Worm (Caenorhabditis elegans) whole organism, L1 larva: ENCODE results near the gene sbsp-1.

Experiments
- C04F5.9 ChIP-seq: sonication (generic microtip); optimal IDR thresholded peaks from 2 replicates; lab custom pipeline; 2016; ENCODE audit warnings: missing genetic modification characterization, missing compliant biosample characterization
- C16A3.4 ChIP-seq: fragments of 150-350 bp; optimal IDR thresholded peaks from 2 replicates; lab custom pipeline; 2014; ENCODE audit warnings: missing biosample characterization, missing genetic modification characterization
- aha-1 ChIP-seq: fragments of 150-350 bp; optimal IDR thresholded peaks from 2 replicates; lab custom pipeline; 2014; ENCODE audit warnings: missing biosample characterization, missing genetic modification characterization
- aly-2 ChIP-seq: fragments of 150-350 bp; optimal IDR thresholded peaks from 2 replicates; lab custom pipeline; 2014; ENCODE audit warnings: missing biosample characterization, missing genetic modification characterization
- blmp-1 ChIP-seq: fragments of 150-350 bp; optimal IDR thresholded peaks from 2 replicates; lab custom pipeline; 2014; ENCODE audit warnings: missing biosample characterization, missing genetic modification characterization
- ceh-82 ChIP-seq, 3 experiments: fragments of 150-350 bp in 1 of 3; sonication (generic microtip) in 2 of 3; optimal IDR thresholded peaks; 2 replicates each; lab custom pipeline; 2014 to 2017; ENCODE audit warnings: missing biosample characterization in 3 of 3, missing genetic modification characterization in 3 of 3
- dpl-1 ChIP-seq, 3 experiments: fragments of 150-350 bp in 2 of 3; sonication (generic microtip) in 1 of 3; optimal IDR thresholded peaks; 2 replicates each; lab custom pipeline; 2014 to 2017; ENCODE audit warnings: missing biosample characterization in 3 of 3, missing genetic modification characterization in 3 of 3, missing genetic modification reagents in 3 of 3
- dsc-1 ChIP-seq: sonication (generic microtip); optimal IDR thresholded peaks from 2 replicates; lab custom pipeline; 2016; ENCODE audit warnings: mild to moderate bottlenecking, missing genetic modification characterization, missing compliant biosample characterization
- efl-1 ChIP-seq, 4 experiments: fragments of 150-350 bp; optimal IDR thresholded peaks in 3 of 4; peaks in 1 of 4; 1 replicate in 1 of 4; 2 replicates in 3 of 4; lab custom pipeline; 2014; ENCODE audit warnings: missing biosample characterization in 2 of 4, missing genetic modification characterization in 2 of 4, missing genetic modification reagents in 2 of 4
- elt-2 ChIP-seq: sonication (generic microtip); optimal IDR thresholded peaks from 2 replicates; lab custom pipeline; 2016; ENCODE audit warnings: missing genetic modification characterization, mild to moderate bottlenecking, inconsistent platforms, missing compliant biosample characterization, missing genetic modification reagents
- ets-5 ChIP-seq: fragments of 200-800 bp; sonication (Bioruptor generic); IDR thresholded peaks from 2 replicates; pipeline ENCODE4 v1.3.6; 2022; ENCODE audit warnings: missing genetic modification characterization, missing compliant biosample characterization
- fkh-10 ChIP-seq: sonication (generic microtip); optimal IDR thresholded peaks from 2 replicates; lab custom pipeline; 2017; ENCODE audit warnings: missing biosample characterization, missing genetic modification reagents, missing genetic modification characterization
- fkh-8 ChIP-seq: sonication (generic microtip); optimal IDR thresholded peaks from 2 replicates; lab custom pipeline; 2016; ENCODE audit warnings: mild to moderate bottlenecking, missing genetic modification characterization, missing compliant biosample characterization
- fos-1 ChIP-seq: fragments of 150-350 bp; optimal IDR thresholded peaks from 2 replicates; lab custom pipeline; 2014; ENCODE audit warnings: missing biosample characterization, missing genetic modification characterization
- isw-1 ChIP-seq: fragments of 200-800 bp; sonication (Bioruptor generic); IDR thresholded peaks from 2 replicates; pipeline ENCODE4 v1.3.6; 2022; ENCODE audit warnings: missing genetic modification characterization, missing compliant biosample characterization
- lin-13 ChIP-seq: fragments of 150-350 bp; optimal IDR thresholded peaks from 2 replicates; lab custom pipeline; 2014; ENCODE audit warnings: missing biosample characterization, missing genetic modification reagents, missing genetic modification characterization
- lin-14 ChIP-seq: fragments of 200-800 bp; sonication (Bioruptor generic); optimal IDR thresholded peaks from 2 replicates; lab custom pipeline; 2018; ENCODE audit warnings: mild to moderate bottlenecking, missing genetic modification characterization, moderate library complexity, missing compliant biosample characterization
- lin-15B ChIP-seq: fragments of 150-350 bp; sonication (generic microtip); optimal IDR thresholded peaks from 3 replicates; lab custom pipeline; 2014; ENCODE audit warnings: missing biosample characterization, missing genetic modification characterization
- lin-35 ChIP-seq, 2 experiments: fragments of 150-350 bp; optimal IDR thresholded peaks; 2 replicates each; lab custom pipeline; 2014; ENCODE audit warnings: missing biosample characterization in 2 of 2, missing genetic modification characterization in 2 of 2, missing genetic modification reagents in 2 of 2
- lin-39 ChIP-seq: fragments of 150-350 bp; optimal IDR thresholded peaks from 2 replicates; lab custom pipeline; 2014; ENCODE audit warnings: missing biosample characterization, missing genetic modification reagents, missing genetic modification characterization
- lsy-2 ChIP-seq, 2 experiments: fragments of 150-350 bp; optimal IDR thresholded peaks; 2 replicates each; lab custom pipeline; 2014; ENCODE audit warnings: missing biosample characterization in 2 of 2, missing genetic modification characterization in 2 of 2
- mab-9 ChIP-seq: fragments of 200-800 bp; sonication (Bioruptor generic); IDR thresholded peaks from 2 replicates; pipeline ENCODE4 v1.3.6; 2022; ENCODE audit warnings: missing genetic modification reagents, missing genetic modification characterization, missing compliant biosample characterization
- mdl-1 ChIP-seq, 2 experiments: fragments of 150-350 bp; optimal IDR thresholded peaks; 2 replicates each; lab custom pipeline; 2014 to 2017; ENCODE audit warnings: missing biosample characterization in 2 of 2, missing genetic modification characterization in 2 of 2, inconsistent platforms in 1 of 2
- nhr-28 ChIP-seq: fragments of 150-350 bp; optimal IDR thresholded peaks from 2 replicates; lab custom pipeline; 2014; ENCODE audit warnings: missing biosample characterization, missing genetic modification characterization
- nhr-47 ChIP-seq: sonication (generic microtip); optimal IDR thresholded peaks from 2 replicates; lab custom pipeline; 2016; ENCODE audit warnings: mild to moderate bottlenecking, missing genetic modification characterization, moderate library complexity, missing compliant biosample characterization
- nhr-84 ChIP-seq: sonication (generic microtip); optimal IDR thresholded peaks from 2 replicates; lab custom pipeline; 2017; ENCODE audit warnings: missing biosample characterization, missing genetic modification characterization
- nhr-85 ChIP-seq: sonication (generic microtip); peaks from one replicate; lab custom pipeline; 2016; ENCODE audit warnings: missing genetic modification characterization, inconsistent platforms, missing compliant biosample characterization
- pag-3 ChIP-seq: sonication (generic microtip); optimal IDR thresholded peaks from 2 replicates; lab custom pipeline; 2017; ENCODE audit warnings: missing genetic modification characterization, mild to moderate bottlenecking, missing compliant biosample characterization, antibody characterized with exemption, borderline replicate concordance; ENCODE audit not compliant: insufficient read depth
- pqm-1 ChIP-seq: sonication (generic microtip); optimal IDR thresholded peaks from 3 replicates; lab custom pipeline; 2017; ENCODE audit warnings: missing biosample characterization, missing genetic modification characterization
- rnt-1 ChIP-seq: sonication (generic microtip); optimal IDR thresholded peaks from 2 replicates; lab custom pipeline; 2016; ENCODE audit warnings: mild to moderate bottlenecking, missing genetic modification characterization, moderate library complexity, missing compliant biosample characterization
- snpc-4 ChIP-seq: fragments of 150-350 bp; optimal IDR thresholded peaks from 2 replicates; lab custom pipeline; 2014; ENCODE audit warnings: missing biosample characterization, missing genetic modification characterization
- snu-23 ChIP-seq: sonication (generic microtip); optimal IDR thresholded peaks from 2 replicates; lab custom pipeline; 2016; ENCODE audit warnings: missing genetic modification characterization, missing compliant biosample characterization
- sup-37 ChIP-seq: fragments of 200-800 bp; sonication (Bioruptor generic); optimal IDR thresholded peaks from 2 replicates; lab custom pipeline; 2018; ENCODE audit warnings: mild to moderate bottlenecking, missing genetic modification characterization, missing compliant biosample characterization
- unc-30 ChIP-seq: sonication (generic microtip); optimal IDR thresholded peaks from 2 replicates; lab custom pipeline; 2017; ENCODE audit warnings: missing biosample characterization, missing genetic modification characterization
- unc-62 ChIP-seq: fragments of 150-350 bp; optimal IDR thresholded peaks from 2 replicates; lab custom pipeline; 2014; ENCODE audit warnings: missing biosample characterization, missing genetic modification reagents, missing genetic modification characterization
- xbp-1 ChIP-seq: sonication (generic microtip); optimal IDR thresholded peaks from 2 replicates; lab custom pipeline; 2016; ENCODE audit warnings: missing genetic modification characterization, missing compliant biosample characterization
- ztf-4 ChIP-seq: fragments of 150-350 bp; optimal IDR thresholded peaks from 2 replicates; lab custom pipeline; 2014; ENCODE audit warnings: missing biosample characterization, missing genetic modification characterization

sbsp-1 gene

DNA sequence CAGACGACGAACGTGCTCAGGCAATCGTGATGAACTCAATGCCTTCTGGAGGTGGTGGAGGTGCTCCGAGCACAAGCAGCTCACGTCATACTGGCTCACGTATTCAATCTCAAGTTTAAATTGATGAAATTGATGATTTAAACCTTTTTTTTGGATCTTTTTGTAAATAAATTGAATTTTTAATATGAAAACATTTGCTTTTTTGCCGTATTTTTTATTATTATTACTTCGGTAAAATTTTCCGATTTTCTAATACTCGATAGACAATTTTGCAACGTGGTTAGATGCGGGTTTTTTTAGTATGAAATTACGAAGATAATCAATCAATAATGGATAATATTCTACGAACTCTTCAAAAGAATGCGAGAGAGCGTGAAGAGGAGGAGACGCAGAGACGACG, 25.2 kb downstream of the sbsp-1 start, which contains the start of gene oxi-1:
Gene oxi-1, plus strand, starts transcription at position 301 of the 400 bp plus-strand sequence.
- no peak for TF ChIP-seq sup-37

DNA sequence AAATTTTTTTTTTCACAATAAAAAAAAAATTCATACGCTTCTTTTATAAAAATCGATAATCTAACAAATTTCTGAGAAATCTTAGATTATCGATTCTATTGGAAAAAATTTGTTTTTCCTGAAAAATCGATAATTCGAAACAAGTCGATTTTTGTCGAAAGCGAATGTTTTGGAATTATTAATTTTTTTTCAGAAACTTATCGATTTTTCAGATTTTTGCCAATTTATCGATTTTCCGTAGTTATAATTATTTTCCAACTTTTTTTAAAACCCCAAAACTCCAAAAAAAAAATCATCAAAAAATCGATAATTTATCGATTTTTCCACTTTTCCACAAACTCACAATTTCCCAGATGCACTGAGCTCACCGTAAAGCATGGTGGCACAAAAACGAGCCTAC, 28.6 kb downstream of the sbsp-1 start:
- TF ChIP-seq lin-14 (GFP tag; lab: Kevin White, UChicago) (no peak), C04F5.9 (tag; lab: Kevin White, UChicago) (no peak), lsy-2 (tag; optimal IDR thresholded peaks at IDR 0.05; lab: Kevin White, UChicago) (no peak), ztf-4 (no peak), nhr-28 (tag; lab: Kevin White, UChicago) (no peak), nhr-85 (tag; lab: Kevin White, UChicago) (no peak), lin-13 (no peak), mdl-1 (tag; optimal IDR thresholded peaks at IDR 0.05; lab: Kevin White, UChicago) (no peak), dpl-1 (GFP tag; optimal IDR thresholded peaks at IDR 0.05; lab: Kevin White, UChicago) (no peak), nhr-47 (no peak), ets-5 (GFP tag; lab: Robert Waterston, UW) (no peak)

DNA sequence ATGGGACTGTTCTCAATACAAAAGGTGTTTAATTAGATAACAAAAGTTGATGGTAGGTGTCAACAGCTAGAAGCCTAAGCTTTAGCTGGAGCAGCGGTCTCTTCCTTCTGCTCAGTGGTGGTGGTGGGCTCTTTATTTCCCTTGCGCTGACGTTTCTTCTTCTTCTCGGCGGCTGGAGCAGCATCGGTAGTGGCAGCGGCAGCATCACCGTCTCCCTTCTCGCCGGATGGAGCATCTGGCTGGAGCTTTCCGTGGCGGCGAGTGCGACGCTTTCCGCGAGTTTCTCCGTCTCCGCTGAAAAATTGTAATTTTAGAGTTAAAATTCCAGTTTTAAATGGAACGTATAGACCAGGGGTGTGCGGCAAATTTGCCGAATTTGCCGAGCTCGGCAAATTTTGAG, 34.4 kb downstream of the sbsp-1 start:
- TF ChIP-seq fkh-10: no peak
- no peak for TF ChIP-seq lin-39 (tag; lab: Kevin White, UChicago)
- no peak for TF ChIP-seq nhr-84
- no peak for TF ChIP-seq xbp-1 (tag; lab: Kevin White, UChicago)
- no peak for TF ChIP-seq lin-13
- no peak for TF ChIP-seq efl-1 (optimal IDR thresholded peaks at IDR 0.05; lab: Kevin White, UChicago)
- TF ChIP-seq efl-1 (GFP tag; optimal IDR thresholded peaks at IDR 0.05 in 1 of 2; lab: Kevin White, UChicago): no peak
- TF ChIP-seq unc-62 (GFP tag; lab: Kevin White, UChicago): no peak
- TF ChIP-seq aly-2: no peak
- no peak for TF ChIP-seq dsc-1
- no peak for TF ChIP-seq aha-1 (tag; lab: Kevin White, UChicago)
- no peak for TF ChIP-seq isw-1 (GFP tag; lab: Robert Waterston, UW)
- no peak for TF ChIP-seq ceh-82 (tag; optimal IDR thresholded peaks at IDR 0.05; lab: Kevin White, UChicago)
- TF ChIP-seq mab-9: no peak

DNA sequence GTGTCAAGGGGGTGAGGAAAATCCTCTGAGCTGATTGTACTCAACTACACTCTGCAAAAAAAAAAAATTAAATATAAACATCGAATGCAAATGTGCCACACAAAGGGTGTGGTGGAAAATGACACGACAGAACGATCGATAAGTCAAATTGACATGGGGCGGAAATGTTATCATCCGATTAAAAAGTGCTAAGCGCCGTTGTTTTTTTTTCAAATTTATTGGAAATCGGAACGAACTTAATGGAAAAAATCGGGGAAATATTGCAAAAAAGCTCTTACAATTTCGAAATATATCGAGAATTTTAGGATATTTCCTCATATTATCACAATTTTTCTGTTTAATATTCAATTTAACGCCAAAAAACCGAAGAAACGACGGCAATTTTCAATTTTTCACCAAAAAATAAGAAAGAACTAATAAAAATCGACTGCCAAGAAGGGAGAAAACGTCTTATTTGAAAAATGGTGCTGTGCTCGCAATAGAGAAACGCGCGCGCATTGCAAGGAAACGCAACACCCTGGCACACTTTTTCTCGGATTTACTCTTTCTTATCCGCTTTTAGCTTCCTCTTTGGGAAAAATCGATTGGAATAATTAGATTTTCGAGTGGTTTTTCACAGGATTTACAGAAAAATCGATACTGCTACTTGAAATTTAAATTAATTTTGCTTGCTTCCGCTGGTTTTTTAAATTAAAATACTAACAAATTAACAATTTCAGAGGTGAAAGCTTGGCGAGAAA, 36.1 kb downstream of the sbsp-1 start, which contains the start of the genes cey-4 and vps-50:
Gene cey-4, minus strand, starts transcription at position 51 of the 740 bp plus-strand sequence.
Gene vps-50, plus strand, starts transcription at position 541 of the 740 bp plus-strand sequence.
- TF ChIP-seq dsc-1 (peak; percentile 18), pqm-1 (no peak), nhr-85 (tag; lab: Kevin White, UChicago) (peak; percentile 6), C16A3.4 (tag; lab: Kevin White, UChicago) (peak; percentile 62), xbp-1 (tag; lab: Kevin White, UChicago) (peak; percentile 22), blmp-1 (no peak), dpl-1 (GFP tag; optimal IDR thresholded peaks at IDR 0.05; lab: Kevin White, UChicago) (peak; percentile 28 to 66 (median 47)), lin-13 (peak; percentile 22), rnt-1 (tag; lab: Kevin White, UChicago) (peak; percentile 32), snpc-4 (peak; percentile 2), pag-3 (tag; lab: Kevin White, UChicago) (no peak), fos-1 (no peak), snu-23 (GFP tag; lab: Kevin White, UChicago) (peak; percentile 40), lin-15B (peak; percentile 8), fkh-8 (tag; lab: Kevin White, UChicago) (no peak), lin-35 (GFP tag; optimal IDR thresholded peaks at IDR 0.05; lab: Kevin White, UChicago) (peak; percentile 18 to 55), efl-1 (optimal IDR thresholded peaks at IDR 0.05; lab: Kevin White, UChicago) (peak; percentile 51 to 60), efl-1 (GFP tag; optimal IDR thresholded peaks at IDR 0.05 in 1 of 2; lab: Kevin White, UChicago) (peak; percentile 45 to 95), lsy-2 (tag; optimal IDR thresholded peaks at IDR 0.05; lab: Kevin White, UChicago) (peak; percentile 41 to 67), unc-30 (tag; lab: Kevin White, UChicago) (no peak), elt-2 (tag; lab: Kevin White, UChicago) (no peak), ceh-82 (tag; optimal IDR thresholded peaks at IDR 0.05; lab: Kevin White, UChicago) (peak in 1 of 3 experiments; percentile 29)
